Worm (Caenorhabditis elegans) whole organism, early embryonic: ENCODE results near the gene aqp-11.

ENCODE experiments used
- F13C5.2 ChIP-seq: sonication (generic microtip); optimal IDR thresholded peaks from 2 replicates; lab custom pipeline; 2017; ENCODE audit warnings: mild to moderate bottlenecking, missing genetic modification characterization, inconsistent platforms, missing compliant biosample characterization
- aly-1 ChIP-seq: sonication (generic microtip); optimal IDR thresholded peaks from 2 replicates; lab custom pipeline; 2016; ENCODE audit warnings: missing genetic modification characterization, missing compliant biosample characterization
- ama-1 ChIP-seq: fragments of 150-350 bp; optimal IDR thresholded peaks from 2 replicates; lab custom pipeline; 2014
- ceh-13 ChIP-seq: fragments of 200-800 bp; sonication (Bioruptor generic); optimal IDR thresholded peaks from 2 replicates; lab custom pipeline; 2018; ENCODE audit warnings: mild to moderate bottlenecking, missing genetic modification characterization, missing compliant biosample characterization
- ceh-36 ChIP-seq: sonication (generic microtip); optimal IDR thresholded peaks from 2 replicates; lab custom pipeline; 2016; ENCODE audit warnings: missing genetic modification characterization, inconsistent platforms, missing compliant biosample characterization
- ets-7 ChIP-seq: sonication (generic microtip); optimal IDR thresholded peaks from 2 replicates; lab custom pipeline; 2016; ENCODE audit warnings: missing genotype, missing genetic modification characterization, missing compliant biosample characterization
- flt-1 ChIP-seq: fragments of 200-800 bp; sonication (Bioruptor generic); IDR thresholded peaks from 2 replicates; pipeline ENCODE4 v1.3.6; 2022; ENCODE audit warnings: missing genetic modification characterization, missing compliant biosample characterization
- hmbx-1 ChIP-seq: sonication (generic microtip); optimal IDR thresholded peaks from 2 replicates; lab custom pipeline; 2016; ENCODE audit warnings: mild to moderate bottlenecking, missing genetic modification characterization, missing compliant biosample characterization
- hmg-4 ChIP-seq: fragments of 200-800 bp; sonication (Bioruptor generic); optimal IDR thresholded peaks from 2 replicates; lab custom pipeline; 2018; ENCODE audit warnings: mild to moderate bottlenecking, missing genetic modification characterization, missing compliant biosample characterization
- scrt-1 ChIP-seq: fragments of 200-800 bp; sonication (Bioruptor generic); IDR thresholded peaks from 2 replicates; pipeline ENCODE4 v1.3.6; 2022; ENCODE audit warnings: missing genetic modification characterization, missing compliant biosample characterization
- sea-1 ChIP-seq: fragments of 200-800 bp; sonication (Bioruptor generic); conservative IDR thresholded peaks from 2 replicates; pipeline ENCODE4 v1.3.6; 2022; ENCODE audit warnings: missing genetic modification characterization, missing compliant biosample characterization

- TF ChIP-seq sea-1 (GFP tag; lab: Robert Waterston, UW) (no peak), F13C5.2 (tag; lab: Kevin White, UChicago) (no peak), scrt-1 (GFP tag; lab: Robert Waterston, UW) (no peak), ama-1 (no peak), ceh-13 (no peak), hmg-4 (GFP tag; lab: Kevin White, UChicago) (no peak), ets-7 (tag; lab: Kevin White, UChicago) (no peak), ceh-36 (tag; lab: Kevin White, UChicago) (no peak), flt-1 (GFP tag; lab: Robert Waterston, UW) (no peak), hmbx-1 (tag; lab: Kevin White, UChicago) (no peak), aly-1 (tag; lab: Kevin White, UChicago) (no peak)
These were observed 46.2 kb downstream of the aqp-11 start for ce11 chrIII:13719247-13719758.
